4 fruit fly cellular contexts compared by ENCODE assay signal in genomic region chr2L:4976988-4977551, dm6.
TF ChIP-seq lines count a peak whose summit lies in the region.

TSS of gene Gmd (minus strand) at chr2L:4977023.
TSS of gene CG3792 (plus strand) at chr2L:4977312.

TF ChIP-seq in whole organism, adult, 20 proteins besides CTCF, POLR2A, EP300 and RAD21 (continued from another document):
- TF ChIP-seq bab1 (GFP tag; optimal IDR thresholded peaks at IDR 0.05; lab: Kevin White, UChicago), result peak; percentile 95
- no peak for TF ChIP-seq cnc (optimal IDR thresholded peaks at IDR 0.05; lab: Kevin White, UChicago)
TF ChIP-seq in whole organism, adult: peak in this region for 15.

TF ChIP-seq in whole organism, embryonic, 481 proteins besides CTCF, POLR2A, EP300 and RAD21 (continued from another document and continues in another):
- TF ChIP-seq bigmax (GFP tag; optimal IDR thresholded peaks at IDR 0.05; lab: Kevin White, UChicago) (no peak), CrebB (tag; optimal IDR thresholded peaks at IDR 0.05; lab: Kevin White, UChicago) (peak; percentile 77), mirr (GFP tag; optimal IDR thresholded peaks at IDR 0.05; lab: Kevin White, UChicago) (peak; percentile 83), CG3281 (GFP tag; optimal IDR thresholded peaks at IDR 0.05; lab: Kevin White, UChicago) (peak; percentile 95), fru (optimal IDR thresholded peaks at IDR 0.05; lab: Kevin White, UChicago) (no peak), Camta (GFP tag; optimal IDR thresholded peaks at IDR 0.05; lab: Kevin White, UChicago) (peak; percentile 96), gcm2 (GFP tag; optimal IDR thresholded peaks at IDR 0.05; lab: Kevin White, UChicago) (peak; percentile 90), crc (GFP tag; optimal IDR thresholded peaks at IDR 0.05; lab: Kevin White, UChicago) (peak; percentile 90), kay (GFP tag; optimal IDR thresholded peaks at IDR 0.05; lab: Kevin White, UChicago) (peak; percentile 96), fd64A (GFP tag; optimal IDR thresholded peaks at IDR 0.05; lab: Kevin White, UChicago) (peak; percentile 54), CG6689 (GFP tag; IDR thresholded peaks at IDR 0.05; lab: Robert Waterston, UW) (peak; percentile 97), Doc2 (GFP tag; IDR thresholded peaks at IDR 0.05; lab: Robert Waterston, UW) (peak; percentile 82), CG11247 (GFP tag; IDR thresholded peaks at IDR 0.05; lab: Robert Waterston, UW) (peak; percentile 96), NFAT (GFP tag; IDR thresholded peaks at IDR 0.05; lab: Robert Waterston, UW) (peak; percentile 94), CG15011 (GFP tag; optimal IDR thresholded peaks at IDR 0.05; lab: Kevin White, UChicago) (no peak), CkIIα-i1 (GFP tag; IDR thresholded peaks at IDR 0.05; lab: Robert Waterston, UW) (0 out of 2 replicates have a peak, but pooled peaks have one; percentile 41), nom (GFP tag; optimal IDR thresholded peaks at IDR 0.05; lab: Kevin White, UChicago) (peak; percentile 91), H15 (GFP tag; IDR thresholded peaks at IDR 0.05; lab: Robert Waterston, UW) (peak; percentile 95), sens-2 (GFP tag; IDR thresholded peaks at IDR 0.05; lab: Robert Waterston, UW) (peak; percentile 84; the same call in 1 of the 2 replicates), CG2120 (GFP tag; optimal IDR thresholded peaks at IDR 0.05; lab: Kevin White, UChicago) (peak; percentile 97), Abd-B (GFP tag; optimal IDR thresholded peaks at IDR 0.05; lab: Kevin White, UChicago) (peak; percentile 86), Hr39 (optimal IDR thresholded peaks at IDR 0.05; lab: Kevin White, UChicago) (no peak), CG9609 (GFP tag; optimal IDR thresholded peaks at IDR 0.05; lab: Kevin White, UChicago) (peak; percentile 91), az2 (GFP tag; optimal IDR thresholded peaks at IDR 0.05; lab: Kevin White, UChicago) (peak; percentile 95), CG30020 (tag; optimal IDR thresholded peaks at IDR 0.05; lab: Kevin White, UChicago) (peak; percentile 81), twi (tag; optimal IDR thresholded peaks at IDR 0.05; lab: Kevin White, UChicago) (peak; percentile 87), bab2 (GFP tag; optimal IDR thresholded peaks at IDR 0.05; lab: Kevin White, UChicago) (peak; percentile 91), Taf1 (GFP tag; IDR thresholded peaks at IDR 0.05; lab: Robert Waterston, UW) (peak; percentile 95), CG18599 (GFP tag; optimal IDR thresholded peaks at IDR 0.05; lab: Kevin White, UChicago) (peak; percentile 96), Chrac-16 (GFP tag; optimal IDR thresholded peaks at IDR 0.05; lab: Kevin White, UChicago) (peak; percentile 91), psq (GFP tag; optimal IDR thresholded peaks at IDR 0.05; lab: Kevin White, UChicago) (peak; percentile 69), Drgx (GFP tag; IDR thresholded peaks at IDR 0.05; lab: Robert Waterston, UW) (peak; percentile 95), CG12219 (GFP tag; optimal IDR thresholded peaks at IDR 0.05; lab: Kevin White, UChicago) (peak; percentile 91), exex (tag; optimal IDR thresholded peaks at IDR 0.05; lab: Kevin White, UChicago) (peak; percentile 72), CG18619 (GFP tag; optimal IDR thresholded peaks at IDR 0.05; lab: Kevin White, UChicago) (peak; percentile 93), CG7987 (GFP tag; optimal IDR thresholded peaks at IDR 0.05; lab: Kevin White, UChicago) (peak; percentile 83), Jarid2 (GFP tag; optimal IDR thresholded peaks at IDR 0.05; lab: Kevin White, UChicago) (no peak), BEAF-32 (GFP tag; optimal IDR thresholded peaks at IDR 0.05; lab: Kevin White, UChicago) (peak; percentile 84), CG3065 (GFP tag; optimal IDR thresholded peaks at IDR 0.05; lab: Kevin White, UChicago) (peak; percentile 79), MTF-1 (GFP tag; optimal IDR thresholded peaks at IDR 0.05; lab: Kevin White, UChicago; ENCODE audit: borderline replicate concordance) (peak; percentile 89), NfI (GFP tag; optimal IDR thresholded peaks at IDR 0.05; lab: Kevin White, UChicago) (peak; percentile 95), odd (GFP tag; optimal IDR thresholded peaks at IDR 0.05; lab: Kevin White, UChicago) (peak; percentile 91)

TF ChIP-seq in whole organism, prepupa, 60 proteins besides CTCF, POLR2A, EP300 and RAD21 (continued from another document):
- peak; percentile 91 for TF ChIP-seq CG6163 (GFP tag; IDR thresholded peaks at IDR 0.05; lab: Robert Waterston, UW)
- TF ChIP-seq fd59A (GFP tag; optimal IDR thresholded peaks at IDR 0.05; lab: Kevin White, UChicago), result peak; percentile 84
- peak; percentile 92 for TF ChIP-seq CG6792 (GFP tag; optimal IDR thresholded peaks at IDR 0.05; lab: Kevin White, UChicago)
- TF ChIP-seq CG1621 (tag; optimal IDR thresholded peaks at IDR 0.05; lab: Kevin White, UChicago), result peak; percentile 90
- peak; percentile 91 for TF ChIP-seq fkh (GFP tag; optimal IDR thresholded peaks at IDR 0.05; lab: Kevin White, UChicago)
- TF ChIP-seq achi (GFP tag; optimal IDR thresholded peaks at IDR 0.05; lab: Kevin White, UChicago), result no peak
- no peak for TF ChIP-seq net (GFP tag; optimal IDR thresholded peaks at IDR 0.05; lab: Kevin White, UChicago)
- no peak for TF ChIP-seq Ets21C (GFP tag; optimal IDR thresholded peaks at IDR 0.05; lab: Kevin White, UChicago)
- TF ChIP-seq CG3919 (GFP tag; optimal IDR thresholded peaks at IDR 0.05; lab: Kevin White, UChicago), result no peak
- TF ChIP-seq CG10669 (GFP tag; optimal IDR thresholded peaks at IDR 0.05; lab: Kevin White, UChicago), result no peak
- TF ChIP-seq svp (GFP tag; lab: Kevin White, UChicago), result no peak
- TF ChIP-seq CG6808 (GFP tag; optimal IDR thresholded peaks at IDR 0.05; lab: Kevin White, UChicago), result no peak
- no peak for TF ChIP-seq CG4318 (GFP tag; optimal IDR thresholded peaks at IDR 0.05; lab: Kevin White, UChicago)
- peak; percentile 96 for TF ChIP-seq CG31627 (GFP tag; optimal IDR thresholded peaks at IDR 0.05; lab: Kevin White, UChicago)
- peak; percentile 95 for TF ChIP-seq topi (GFP tag; optimal IDR thresholded peaks at IDR 0.05; lab: Kevin White, UChicago)
- peak; percentile 92 for TF ChIP-seq CG8632 (GFP tag; optimal IDR thresholded peaks at IDR 0.05; lab: Kevin White, UChicago)
- TF ChIP-seq Sox14 (GFP tag; optimal IDR thresholded peaks at IDR 0.05; lab: Kevin White, UChicago), result peak; percentile 95
- peak; percentile 91 for TF ChIP-seq CG11902 (GFP tag; optimal IDR thresholded peaks at IDR 0.05; lab: Kevin White, UChicago)
- TF ChIP-seq pdm3 (GFP tag; optimal IDR thresholded peaks at IDR 0.05; lab: Kevin White, UChicago), result no peak
- peak in 1 of 2 experiments; percentile 80 for TF ChIP-seq salr (GFP tag; optimal IDR thresholded peaks at IDR 0.05; lab: Kevin White, UChicago)
- TF ChIP-seq ss (GFP tag; optimal IDR thresholded peaks at IDR 0.05; lab: Kevin White, UChicago), result no peak
- peak; percentile 91 for TF ChIP-seq Sox15 (GFP tag; optimal IDR thresholded peaks at IDR 0.05; lab: Kevin White, UChicago)
- peak; percentile 93 for TF ChIP-seq CG8319 (GFP tag; optimal IDR thresholded peaks at IDR 0.05; lab: Kevin White, UChicago)
- TF ChIP-seq CG6854 (GFP tag; optimal IDR thresholded peaks at IDR 0.05; lab: Kevin White, UChicago), result peak; percentile 73
- TF ChIP-seq eg (GFP tag; IDR thresholded peaks at IDR 0.05; lab: Robert Waterston, UW), result peak; percentile 97
- peak; percentile 74 for TF ChIP-seq Hr38 (GFP tag; optimal IDR thresholded peaks at IDR 0.05; lab: Kevin White, UChicago)
- TF ChIP-seq cyc (GFP tag; optimal IDR thresholded peaks at IDR 0.05; lab: Kevin White, UChicago), result peak; percentile 95
- peak; percentile 90 for TF ChIP-seq Lpt (GFP tag; optimal IDR thresholded peaks at IDR 0.05; lab: Kevin White, UChicago)
- TF ChIP-seq CG32006 (GFP tag; optimal IDR thresholded peaks at IDR 0.05; lab: Kevin White, UChicago), result no peak
- no peak for TF ChIP-seq CG6276 (GFP tag; optimal IDR thresholded peaks at IDR 0.05; lab: Kevin White, UChicago)
- TF ChIP-seq Gug (GFP tag; IDR thresholded peaks at IDR 0.05; lab: Robert Waterston, UW), result peak; percentile 93
- peak; percentile 93 for TF ChIP-seq CG11294 (GFP tag; IDR thresholded peaks at IDR 0.05; lab: Robert Waterston, UW)
- peak; percentile 99 for TF ChIP-seq Eip78C (GFP tag; lab: Kevin White, UChicago)
- peak; percentile 92 for TF ChIP-seq CG34406 (GFP tag; optimal IDR thresholded peaks at IDR 0.05; lab: Kevin White, UChicago)
- TF ChIP-seq CG9139 (GFP tag; optimal IDR thresholded peaks at IDR 0.05; lab: Kevin White, UChicago), result no peak
- TF ChIP-seq dac (GFP tag; optimal IDR thresholded peaks at IDR 0.05; lab: Kevin White, UChicago), result peak; percentile 65
- no peak for TF ChIP-seq CG16779 (tag; optimal IDR thresholded peaks at IDR 0.05; lab: Kevin White, UChicago)
- TF ChIP-seq CG15336 (GFP tag; IDR thresholded peaks at IDR 0.05; lab: Robert Waterston, UW), result peak; percentile 95
- TF ChIP-seq Eip93F (GFP tag; optimal IDR thresholded peaks at IDR 0.05; lab: Kevin White, UChicago), result no peak
- peak; percentile 94 for TF ChIP-seq CG8119 (GFP tag; IDR thresholded peaks at IDR 0.05; lab: Robert Waterston, UW)
- TF ChIP-seq Ets96B (tag; optimal IDR thresholded peaks at IDR 0.05; lab: Kevin White, UChicago), result peak; percentile 94

TF ChIP-seq in whole organism, wandering third instar larva, 38 proteins besides CTCF, POLR2A, EP300 and RAD21 (continued from another document):
- no peak for TF ChIP-seq jim (GFP tag; optimal IDR thresholded peaks at IDR 0.05; lab: Kevin White, UChicago)
- peak; percentile 90 for TF ChIP-seq psq (GFP tag; optimal IDR thresholded peaks at IDR 0.05; lab: Kevin White, UChicago)
- peak; percentile 92 for TF ChIP-seq ey (GFP tag; optimal IDR thresholded peaks at IDR 0.05; lab: Kevin White, UChicago)
- peak; percentile 68 for TF ChIP-seq Mio (GFP tag; optimal IDR thresholded peaks at IDR 0.05; lab: Kevin White, UChicago)
- no peak for TF ChIP-seq dmrt93B (GFP tag; optimal IDR thresholded peaks at IDR 0.05; lab: Kevin White, UChicago)
